Worm (Caenorhabditis elegans) whole organism, young adult: ENCODE measurements around the gene Y44F5A.1.

Experiments used
- B0019.2 ChIP-seq: fragments of 200-800 bp; sonication (Bioruptor generic); conservative IDR thresholded peaks from 2 replicates; pipeline ENCODE4 v1.3.6; 2022; ENCODE audit warnings: missing genetic modification reagents, missing genetic modification characterization, missing compliant biosample characterization
- D2030.7 ChIP-seq: fragments of 200-800 bp; sonication (Bioruptor generic); IDR thresholded peaks from 2 replicates; pipeline ENCODE4 v1.3.6; 2022; ENCODE audit warnings: missing genetic modification reagents, missing genetic modification characterization, missing compliant biosample characterization
- F10E7.11 ChIP-seq: sonication (generic microtip); optimal IDR thresholded peaks from 2 replicates; lab custom pipeline; 2017; ENCODE audit warnings: mild to moderate bottlenecking, missing genetic modification characterization, moderate library complexity, missing compliant biosample characterization
- F33H1.4 ChIP-seq: fragments of 200-800 bp; sonication (Bioruptor generic); IDR thresholded peaks from 2 replicates; pipeline ENCODE4 v1.3.6; 2022; ENCODE audit warnings: missing genetic modification reagents, missing genetic modification characterization, missing compliant biosample characterization
- F52B5.7 ChIP-seq: sonication (generic microtip); optimal IDR thresholded peaks from 2 replicates; lab custom pipeline; 2016; ENCODE audit warnings: mild to moderate bottlenecking, missing genetic modification characterization, missing compliant biosample characterization
- F55B11.4 ChIP-seq: sonication (generic microtip); optimal IDR thresholded peaks from 2 replicates; lab custom pipeline; 2016; ENCODE audit warnings: missing compliant biosample characterization, missing genetic modification characterization, borderline replicate concordance; ENCODE audit not compliant: insufficient read depth
- F57C9.4 ChIP-seq: sonication (generic microtip); optimal IDR thresholded peaks from 2 replicates; lab custom pipeline; 2017; ENCODE audit warnings: mild to moderate bottlenecking, missing genetic modification characterization, missing compliant biosample characterization
- K11D2.4 ChIP-seq: fragments of 200-800 bp; sonication (Bioruptor generic); IDR thresholded peaks from 2 replicates; pipeline ENCODE4 v1.3.6; 2022; ENCODE audit warnings: missing genetic modification reagents, missing genetic modification characterization, missing compliant biosample characterization
- K12H6.12 ChIP-seq: fragments of 200-800 bp; sonication (Bioruptor generic); optimal IDR thresholded peaks from 2 replicates; lab custom pipeline; 2018; ENCODE audit warnings: mild to moderate bottlenecking, missing genetic modification characterization, missing compliant biosample characterization
- Y53F4B.3 ChIP-seq: fragments of 200-800 bp; sonication (Bioruptor generic); IDR thresholded peaks from 2 replicates; pipeline ENCODE4 v1.3.6; 2022; ENCODE audit warnings: missing genetic modification reagents, missing genetic modification characterization, missing compliant biosample characterization
- Y79H2A.3 ChIP-seq: fragments of 200-800 bp; sonication (Bioruptor generic); conservative IDR thresholded peaks from 2 replicates; pipeline ENCODE4 v1.3.6; 2022; ENCODE audit warnings: missing genetic modification reagents, missing genetic modification characterization, missing compliant biosample characterization
- akir-1 ChIP-seq: fragments of 200-800 bp; sonication (Bioruptor generic); optimal IDR thresholded peaks from 2 replicates; lab custom pipeline; 2018; ENCODE audit warnings: mild to moderate bottlenecking, missing genetic modification characterization, moderate library complexity, missing compliant biosample characterization
- aptf-2 ChIP-seq: fragments of 200-800 bp; sonication (Bioruptor generic); conservative IDR thresholded peaks from 2 replicates; pipeline ENCODE4 v1.3.6; 2022; ENCODE audit warnings: missing genetic modification reagents, missing genetic modification characterization, missing compliant biosample characterization
- atf-7 ChIP-seq: sonication (generic microtip); optimal IDR thresholded peaks from 2 replicates; lab custom pipeline; 2017; ENCODE audit warnings: mild to moderate bottlenecking, missing genetic modification characterization, missing compliant biosample characterization
- attf-3 ChIP-seq: fragments of 200-800 bp; sonication (Bioruptor generic); conservative IDR thresholded peaks from 2 replicates; pipeline ENCODE4 v1.3.6; 2022; ENCODE audit warnings: missing genetic modification reagents, missing genetic modification characterization, missing compliant biosample characterization
- bed-1 ChIP-seq: fragments of 200-800 bp; sonication (Bioruptor generic); IDR thresholded peaks from 2 replicates; pipeline ENCODE4 v1.3.6; 2022; ENCODE audit warnings: missing genetic modification reagents, missing genetic modification characterization, missing compliant biosample characterization
- bed-2 ChIP-seq: fragments of 200-800 bp; sonication (Bioruptor generic); IDR thresholded peaks from 2 replicates; pipeline ENCODE4 v1.3.6; 2022; ENCODE audit warnings: missing genetic modification reagents, missing genetic modification characterization, missing compliant biosample characterization
- ceh-100 ChIP-seq: fragments of 200-800 bp; sonication (Bioruptor generic); IDR thresholded peaks from 2 replicates; pipeline ENCODE4 v1.3.6; 2022; ENCODE audit warnings: missing genetic modification reagents, missing genetic modification characterization, missing compliant biosample characterization
- chd-7 ChIP-seq: sonication (generic microtip); optimal IDR thresholded peaks from 2 replicates; lab custom pipeline; 2016; ENCODE audit warnings: mild to moderate bottlenecking, missing genetic modification characterization, moderate library complexity, missing compliant biosample characterization
- die-1 ChIP-seq: sonication (generic microtip); optimal IDR thresholded peaks from 2 replicates; lab custom pipeline; 2016; ENCODE audit warnings: missing genotype, mild to moderate bottlenecking, missing genetic modification characterization, missing compliant biosample characterization
- efl-1 ChIP-seq: fragments of 150-350 bp; optimal IDR thresholded peaks from 2 replicates; lab custom pipeline; 2014; ENCODE audit warnings: missing biosample characterization, missing genetic modification reagents, missing genetic modification characterization
- egrh-3 ChIP-seq: fragments of 200-800 bp; sonication (Bioruptor generic); IDR thresholded peaks from 2 replicates; pipeline ENCODE4 v1.3.6; 2022; ENCODE audit warnings: missing genetic modification reagents, missing genetic modification characterization, missing compliant biosample characterization
- ets-4 ChIP-seq: fragments of 200-800 bp; sonication (Bioruptor generic); optimal IDR thresholded peaks from 2 replicates; lab custom pipeline; 2018; ENCODE audit warnings: mild to moderate bottlenecking, missing genetic modification characterization, missing compliant biosample characterization
- hlh-12 ChIP-seq: sonication (generic microtip); optimal IDR thresholded peaks from 2 replicates; lab custom pipeline; 2016; ENCODE audit warnings: missing genetic modification characterization, missing compliant biosample characterization
- hlh-26 ChIP-seq: fragments of 200-800 bp; sonication (Bioruptor generic); conservative IDR thresholded peaks from 2 replicates; pipeline ENCODE4 v1.3.6; 2022; ENCODE audit warnings: missing genetic modification reagents, missing genetic modification characterization, missing compliant biosample characterization
- hmg-1.2 ChIP-seq: fragments of 200-800 bp; sonication (Bioruptor generic); IDR thresholded peaks from 2 replicates; pipeline ENCODE4 v1.3.6; 2022; ENCODE audit warnings: missing genetic modification reagents, missing genetic modification characterization, missing compliant biosample characterization
- hmg-20 ChIP-seq: fragments of 200-800 bp; sonication (Bioruptor generic); IDR thresholded peaks from 2 replicates; pipeline ENCODE4 v1.3.6; 2022; ENCODE audit warnings: missing genetic modification reagents, missing genetic modification characterization, missing compliant biosample characterization
- lag-1 ChIP-seq: fragments of 200-800 bp; sonication (Bioruptor generic); IDR thresholded peaks from 2 replicates; pipeline ENCODE4 v1.3.6; 2022; ENCODE audit warnings: missing genetic modification reagents, missing genetic modification characterization, missing compliant biosample characterization
- let-607 ChIP-seq, 2 experiments: fragments of 200-800 bp in 1 of 2; sonication (Bioruptor generic) in 1 of 2; sonication (generic microtip) in 1 of 2; optimal IDR thresholded peaks; 2 replicates each; lab custom pipeline; 2016 to 2018; ENCODE audit warnings: mild to moderate bottlenecking in 2 of 2, missing compliant biosample characterization in 2 of 2, missing genetic modification characterization in 2 of 2, moderate library complexity in 2 of 2, missing genotype in 1 of 2
- lin-26 ChIP-seq: fragments of 200-800 bp; sonication (Bioruptor generic); IDR thresholded peaks from 2 replicates; pipeline ENCODE4 v1.3.6; 2022; ENCODE audit warnings: missing genetic modification reagents, missing genetic modification characterization, missing compliant biosample characterization
- lin-40 ChIP-seq: sonication (generic microtip); optimal IDR thresholded peaks from 2 replicates; lab custom pipeline; 2016; ENCODE audit warnings: missing genetic modification characterization, mild to moderate bottlenecking, missing compliant biosample characterization, missing genotype, missing genetic modification reagents
- lsl-1 ChIP-seq: fragments of 200-800 bp; sonication (Bioruptor generic); optimal IDR thresholded peaks from 2 replicates; lab custom pipeline; 2018; ENCODE audit warnings: mild to moderate bottlenecking, missing genetic modification characterization, moderate library complexity, missing compliant biosample characterization
- madf-8 ChIP-seq: fragments of 200-800 bp; sonication (Bioruptor generic); conservative IDR thresholded peaks from 2 replicates; pipeline ENCODE4 v1.3.6; 2022; ENCODE audit warnings: missing genetic modification reagents, missing genetic modification characterization, missing compliant biosample characterization
- mes-4 ChIP-seq: sonication (generic microtip); optimal IDR thresholded peaks from 2 replicates; lab custom pipeline; 2016; ENCODE audit warnings: missing genotype, missing genetic modification characterization, missing compliant biosample characterization
- mxl-1 ChIP-seq: sonication (generic microtip); optimal IDR thresholded peaks from 2 replicates; lab custom pipeline; 2016; ENCODE audit warnings: missing genetic modification characterization, missing compliant biosample characterization
- nfya-1 ChIP-seq: sonication (generic microtip); optimal IDR thresholded peaks from 2 replicates; lab custom pipeline; 2017; ENCODE audit warnings: antibody characterized with exemption, missing compliant biosample characterization, missing genetic modification characterization, borderline replicate concordance; ENCODE audit not compliant: insufficient read depth
- nhr-120 ChIP-seq: fragments of 200-800 bp; sonication (Bioruptor generic); IDR thresholded peaks from 2 replicates; pipeline ENCODE4 v1.3.6; 2022; ENCODE audit warnings: missing genetic modification characterization, missing compliant biosample characterization
- nhr-179 ChIP-seq: sonication (generic microtip); optimal IDR thresholded peaks from 2 replicates; lab custom pipeline; 2016; ENCODE audit warnings: mild to moderate bottlenecking, missing genetic modification characterization, missing compliant biosample characterization
- nhr-90 ChIP-seq: sonication (generic microtip); optimal IDR thresholded peaks from 2 replicates; lab custom pipeline; 2016; ENCODE audit warnings: missing genotype, mild to moderate bottlenecking, missing genetic modification characterization, missing compliant biosample characterization
- sdz-38 ChIP-seq: sonication (generic microtip); optimal IDR thresholded peaks from 2 replicates; lab custom pipeline; 2016; ENCODE audit warnings: missing genotype, missing genetic modification characterization, missing compliant biosample characterization
- snpc-1.3 ChIP-seq: sonication (generic microtip); optimal IDR thresholded peaks from 2 replicates; lab custom pipeline; 2017; ENCODE audit warnings: missing genetic modification characterization, mild to moderate bottlenecking, missing compliant biosample characterization, antibody characterized with exemption, moderate library complexity, missing genotype, missing genetic modification reagents; ENCODE audit not compliant: insufficient read depth
- somi-1 ChIP-seq: fragments of 200-800 bp; sonication (Bioruptor generic); optimal IDR thresholded peaks from 2 replicates; lab custom pipeline; 2018; ENCODE audit warnings: mild to moderate bottlenecking, missing genetic modification characterization, missing compliant biosample characterization
- tbp1 ChIP-seq: fragments of 200-800 bp; sonication (Bioruptor generic); optimal IDR thresholded peaks from 2 replicates; lab custom pipeline; 2018; ENCODE audit warnings: mild to moderate bottlenecking, missing genetic modification characterization, missing compliant biosample characterization
- zfh-2 ChIP-seq: fragments of 200-800 bp; sonication (Bioruptor generic); conservative IDR thresholded peaks from 2 replicates; pipeline ENCODE4 v1.3.6; 2022; ENCODE audit warnings: missing genetic modification reagents, missing genetic modification characterization, missing compliant biosample characterization
- ztf-25 ChIP-seq: fragments of 200-800 bp; sonication (Bioruptor generic); IDR thresholded peaks from 2 replicates; pipeline ENCODE4 v1.3.6; 2022; ENCODE audit warnings: missing genetic modification reagents, missing genetic modification characterization, missing compliant biosample characterization
- ztf-3 ChIP-seq: fragments of 200-800 bp; sonication (Bioruptor generic); optimal IDR thresholded peaks from 2 replicates; lab custom pipeline; 2018; ENCODE audit warnings: mild to moderate bottlenecking, missing genetic modification characterization, missing compliant biosample characterization

Y44F5A.1 gene

DNA sequence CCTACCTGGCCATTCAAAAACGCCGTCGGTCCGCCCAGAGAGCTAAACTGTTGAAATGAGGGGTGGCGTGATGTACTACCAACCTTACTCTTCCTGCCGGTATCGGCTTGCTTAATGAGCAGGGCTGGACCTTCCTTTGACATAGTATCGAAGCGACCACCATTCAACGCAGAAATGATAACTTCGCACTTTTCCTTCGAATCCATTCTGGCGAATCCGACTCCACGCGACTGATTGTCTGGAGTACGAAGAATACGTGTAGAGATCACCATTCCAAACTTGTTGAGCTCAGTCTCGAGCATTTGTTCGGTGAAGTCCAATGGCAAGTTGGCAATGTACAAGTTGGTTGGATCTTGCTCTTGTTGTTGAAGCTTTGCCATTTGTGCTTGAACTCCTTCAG lies 30.7 kb upstream of the Y44F5A.1 start:
- TF ChIP-seq F55B11.4 (tag; lab: Kevin White, UChicago) = no peak
- TF ChIP-seq tbp1 (GFP tag; lab: Kevin White, UChicago) = no peak
- TF ChIP-seq die-1 = no peak
- TF ChIP-seq B0019.2 = no peak
- no peak for TF ChIP-seq chd-7 (tag; lab: Kevin White, UChicago)
- no peak for TF ChIP-seq K11D2.4 (GFP tag; lab: Robert Waterston, UW)
- TF ChIP-seq F10E7.11 (tag; lab: Kevin White, UChicago) = no peak
- TF ChIP-seq D2030.7 (GFP tag; lab: Robert Waterston, UW) = no peak
- TF ChIP-seq nfya-1 = no peak
- TF ChIP-seq lin-40 (tag; lab: Kevin White, UChicago) = no peak
- no peak for TF ChIP-seq K12H6.12 (tag; lab: Kevin White, UChicago)
- no peak for TF ChIP-seq nhr-90 (tag; lab: Kevin White, UChicago)
- no peak for TF ChIP-seq madf-8
- TF ChIP-seq atf-7 = no peak
- TF ChIP-seq F52B5.7 (tag; lab: Kevin White, UChicago) = no peak
- no peak for TF ChIP-seq nhr-179
- no peak for TF ChIP-seq ceh-100 (GFP tag; lab: Robert Waterston, UW)
- TF ChIP-seq lag-1 (GFP tag; lab: Robert Waterston, UW) = no peak
- TF ChIP-seq, all 124 proteins: peak for 0

DNA sequence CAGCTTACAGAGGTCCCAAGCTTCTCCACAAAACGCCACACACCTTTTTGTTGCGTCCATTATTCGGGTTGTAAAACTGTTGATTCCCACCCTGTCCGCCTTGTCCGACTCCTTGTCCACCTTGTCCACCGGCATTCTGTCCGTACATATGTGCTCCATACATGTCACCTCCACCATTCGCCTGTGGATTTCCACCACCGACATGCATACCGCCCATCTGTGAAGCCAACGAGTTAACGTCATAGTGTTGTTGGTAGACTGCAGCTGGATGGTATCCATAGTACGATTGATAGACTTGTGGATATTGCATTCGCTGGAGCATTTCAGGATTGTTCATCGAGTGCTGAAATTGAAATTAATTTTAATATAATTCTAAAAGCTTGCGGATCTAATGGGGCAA lies 30.3 kb upstream of the Y44F5A.1 start:
- TF ChIP-seq F55B11.4 (tag; lab: Kevin White, UChicago) = no peak
- no peak for TF ChIP-seq aptf-2 (GFP tag; lab: Robert Waterston, UW)
- TF ChIP-seq Y79H2A.3 (GFP tag; lab: Robert Waterston, UW) = no peak
- no peak for TF ChIP-seq somi-1 (GFP tag; lab: Kevin White, UChicago)
- no peak for TF ChIP-seq akir-1 (GFP tag; lab: Kevin White, UChicago)
- TF ChIP-seq lsl-1 (GFP tag; lab: Kevin White, UChicago) = no peak
- no peak for TF ChIP-seq nhr-120 (GFP tag; lab: Robert Waterston, UW)
- no peak for TF ChIP-seq sdz-38 (tag; lab: Kevin White, UChicago)
- TF ChIP-seq Y53F4B.3 (GFP tag; lab: Robert Waterston, UW) = no peak
- no peak for TF ChIP-seq mes-4 (tag; lab: Kevin White, UChicago)
- TF ChIP-seq K11D2.4 (GFP tag; lab: Robert Waterston, UW) = no peak
- no peak for TF ChIP-seq F33H1.4
- no peak for TF ChIP-seq snpc-1.3
- no peak for TF ChIP-seq ztf-25 (GFP tag; lab: Robert Waterston, UW)
- no peak for TF ChIP-seq nhr-179
- TF ChIP-seq attf-3 = no peak
- no peak for TF ChIP-seq hlh-12 (tag; lab: Kevin White, UChicago)
- no peak for TF ChIP-seq F10E7.11 (tag; lab: Kevin White, UChicago)
- TF ChIP-seq efl-1 (GFP tag; lab: Kevin White, UChicago) = no peak
- TF ChIP-seq, all 124 proteins: peak for 0

DNA sequence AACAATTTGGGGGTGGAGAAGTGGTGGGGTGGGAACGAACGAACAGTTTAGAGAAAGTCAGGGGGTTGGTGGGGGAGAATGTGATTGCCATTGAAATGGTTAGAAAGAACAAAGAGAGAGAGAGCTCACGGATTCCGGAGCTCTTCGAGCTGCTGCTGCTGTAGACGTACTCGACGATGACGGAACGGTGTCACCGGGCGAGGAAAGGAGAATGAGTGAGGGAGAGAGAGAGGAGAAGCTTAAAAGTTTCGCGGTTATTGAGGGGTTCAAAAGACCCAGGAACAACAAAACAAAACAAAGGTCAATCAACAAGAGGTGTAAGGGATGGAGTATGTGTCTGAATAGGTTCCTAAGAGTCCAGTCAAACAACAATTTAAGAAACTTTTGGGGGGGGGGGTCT lies 28.8 kb upstream of the Y44F5A.1 start:
- TF ChIP-seq tbp1 (GFP tag; lab: Kevin White, UChicago) (no peak), F57C9.4 (tag; lab: Kevin White, UChicago) (no peak), bed-2 (GFP tag; lab: Robert Waterston, UW) (no peak), bed-1 (GFP tag; lab: Robert Waterston, UW) (no peak), hmg-20 (GFP tag; lab: Robert Waterston, UW) (no peak), nfya-1 (no peak), egrh-3 (GFP tag; lab: Robert Waterston, UW) (peak; percentile 39; the same call in 1 of the 2 replicates), ets-4 (GFP tag; lab: Kevin White, UChicago) (no peak), hlh-26 (no peak), zfh-2 (GFP tag; lab: Robert Waterston, UW) (0 out of 2 replicates have a peak, but pooled peaks have one; percentile 28), snpc-1.3 (no peak), hmg-1.2 (GFP tag; lab: Robert Waterston, UW) (no peak), lin-26 (no peak), ztf-3 (GFP tag; lab: Kevin White, UChicago) (no peak), let-607 (tag; optimal IDR thresholded peaks at IDR 0.05; lab: Kevin White, UChicago) (no peak), mxl-1 (tag; lab: Kevin White, UChicago) (no peak)
